Worm (Caenorhabditis elegans) whole organism, L3 larva: ENCODE measurements around the gene his-2.

Experiments
- ceh-16 ChIP-seq: sonication (generic microtip); optimal IDR thresholded peaks from 2 replicates; lab custom pipeline; 2017; ENCODE audit warnings: missing biosample characterization, missing genetic modification characterization
- ceh-82 ChIP-seq: fragments of 150-350 bp; optimal IDR thresholded peaks from 2 replicates; lab custom pipeline; 2014; ENCODE audit warnings: missing biosample characterization, missing genetic modification characterization
- elt-1 ChIP-seq: fragments of 150-350 bp; optimal IDR thresholded peaks from 2 replicates; lab custom pipeline; 2014; ENCODE audit warnings: missing biosample characterization, missing genetic modification characterization
- elt-2 ChIP-seq: sonication (generic microtip); optimal IDR thresholded peaks from 2 replicates; lab custom pipeline; 2016; ENCODE audit warnings: missing genetic modification reagents, mild to moderate bottlenecking, missing genetic modification characterization, missing compliant biosample characterization
- fkh-10 ChIP-seq: sonication (generic microtip); optimal IDR thresholded peaks from 2 replicates; lab custom pipeline; 2017; ENCODE audit warnings: missing biosample characterization, missing genetic modification reagents, missing genetic modification characterization
- hmg-11 ChIP-seq: sonication (generic microtip); optimal IDR thresholded peaks from 2 replicates; lab custom pipeline; 2016; ENCODE audit warnings: missing genetic modification characterization, missing compliant biosample characterization
- lin-15B ChIP-seq: fragments of 150-350 bp; optimal IDR thresholded peaks from 2 replicates; lab custom pipeline; 2014; ENCODE audit warnings: missing biosample characterization, missing genetic modification characterization
- mdl-1 ChIP-seq: fragments of 150-350 bp; optimal IDR thresholded peaks from 2 replicates; lab custom pipeline; 2014; ENCODE audit warnings: missing biosample characterization, missing genetic modification characterization
- unc-39 ChIP-seq: sonication (generic microtip); optimal IDR thresholded peaks from 4 replicates; lab custom pipeline; 2017; ENCODE audit warnings: missing biosample characterization, missing genetic modification characterization

- TF ChIP-seq lin-15B (no peak), ceh-82 (tag; lab: Kevin White, UChicago) (no peak), elt-2 (tag; lab: Kevin White, UChicago) (no peak), elt-1 (tag; lab: Kevin White, UChicago) (no peak), fkh-10 (GFP tag; lab: Kevin White, UChicago) (no peak), mdl-1 (no peak), ceh-16 (tag; lab: Kevin White, UChicago) (no peak), hmg-11 (no peak), unc-39 (tag; lab: Kevin White, UChicago) (no peak)
These were observed 19.0 kb downstream of the his-2 start, which contains the start of gene cwc-15 for ce11 chrV:16023051-16023450.
